Worm (Caenorhabditis elegans) whole organism, midembryonic: ENCODE results near the gene duxl-1.

ENCODE experiments used
- T22C8.4 ChIP-seq: fragments of 200-800 bp; sonication (Bioruptor generic); IDR thresholded peaks from 2 replicates; pipeline ENCODE4 v1.3.6; 2022; ENCODE audit warnings: missing genetic modification characterization, missing compliant biosample characterization
- klf-2 ChIP-seq: fragments of 200-800 bp; sonication (Bioruptor generic); conservative IDR thresholded peaks from 2 replicates; pipeline ENCODE4 v1.3.6; 2022; ENCODE audit warnings: missing genetic modification reagents, missing genetic modification characterization, missing compliant biosample characterization
- ref-1 ChIP-seq: fragments of 200-800 bp; sonication (Bioruptor generic); conservative IDR thresholded peaks from 2 replicates; pipeline ENCODE4 v1.3.6; 2022; ENCODE audit warnings: missing genetic modification reagents, missing genetic modification characterization, missing compliant biosample characterization
- ztf-23 ChIP-seq: fragments of 200-800 bp; sonication (Bioruptor generic); IDR thresholded peaks from 2 replicates; pipeline ENCODE4 v1.3.6; 2022; ENCODE audit warnings: missing genetic modification reagents, missing genetic modification characterization, missing compliant biosample characterization

DNA sequence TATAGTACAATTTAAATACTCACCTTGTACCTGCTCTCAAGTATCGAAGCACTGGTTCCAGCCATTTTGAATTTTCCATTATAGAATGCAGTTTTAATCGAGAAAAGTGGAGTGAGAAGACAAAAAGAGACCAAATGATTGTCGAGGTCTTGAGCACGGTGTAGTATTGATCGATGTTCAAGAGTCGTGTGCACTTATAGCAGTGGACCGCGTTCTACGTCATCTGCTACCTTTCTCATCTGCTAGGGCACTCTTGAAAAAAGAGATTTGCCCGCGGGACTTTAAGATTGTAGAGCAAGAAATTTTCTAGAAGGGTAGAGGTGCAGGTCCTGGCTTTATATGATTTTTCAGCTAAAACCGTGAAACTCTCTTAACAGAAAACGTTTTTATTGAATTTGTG, 29.3 kb downstream of the duxl-1 start, which contains the start of gene fbxc-21:
- TF ChIP-seq T22C8.4 (GFP tag; lab: Robert Waterston, UW), result no peak
- TF ChIP-seq ztf-23, result no peak
- no peak for TF ChIP-seq ref-1 (GFP tag; lab: Robert Waterston, UW)
- TF ChIP-seq klf-2 (GFP tag; lab: Robert Waterston, UW), result no peak
